Fruit fly (Drosophila melanogaster) whole organism, embryonic: ENCODE results near the gene CG31650.

Experiments used
- Aef1 ChIP-seq: fragments of 200-800 bp; sonication (Bioruptor generic); IDR thresholded peaks from 3 replicates; pipeline ENCODE4 v1.3.6; 2022; ENCODE audit warnings: missing biosample characterization, missing genetic modification characterization
- Atf6 ChIP-seq: fragments of 200-800 bp; sonication (Bioruptor generic); IDR thresholded peaks from 2 replicates; pipeline ENCODE4 v1.3.6; 2022; ENCODE audit warnings: missing biosample characterization, missing genetic modification characterization
- Blimp-1 ChIP-seq: fragments of 200-800 bp; sonication (Bioruptor generic); optimal IDR thresholded peaks from 3 replicates; lab custom pipeline; 2018; ENCODE audit warnings: missing biosample characterization, missing genetic modification characterization, mild to moderate bottlenecking, moderate library complexity, missing genetic modification reagents
- BtbVII ChIP-seq: fragments of 200-800 bp; sonication (Bioruptor generic); optimal IDR thresholded peaks from 3 replicates; lab custom pipeline; 2017; ENCODE audit warnings: missing biosample characterization, mild to moderate bottlenecking, missing genetic modification characterization
- CG15269 ChIP-seq: fragments of 200-800 bp; sonication (Bioruptor generic); optimal IDR thresholded peaks from 2 replicates; lab custom pipeline; 2018; ENCODE audit warnings: missing biosample characterization, mild to moderate bottlenecking, missing genetic modification characterization, moderate library complexity
- CG16863 ChIP-seq: fragments of 200-800 bp; sonication (Bioruptor generic); optimal IDR thresholded peaks from 3 replicates; lab custom pipeline; 2016; ENCODE audit warnings: missing biosample characterization, missing genetic modification characterization
- CG2120 ChIP-seq: fragments of 200-800 bp; sonication (Bioruptor generic); optimal IDR thresholded peaks from 3 replicates; lab custom pipeline; 2016; ENCODE audit warnings: missing biosample characterization, missing genetic modification characterization
- CG2129 ChIP-seq: fragments of 200-800 bp; sonication (Bioruptor generic); IDR thresholded peaks from 2 replicates; pipeline ENCODE4 v1.3.6; 2022; ENCODE audit warnings: missing biosample characterization, missing genetic modification characterization; ENCODE audit not compliant: partially characterized antibody
- CG2202 ChIP-seq: fragments of 200-800 bp; sonication (Bioruptor generic); optimal IDR thresholded peaks from 2 replicates; lab custom pipeline; 2018; ENCODE audit warnings: missing biosample characterization, mild to moderate bottlenecking, missing genetic modification characterization
- CG2712 ChIP-seq: fragments of 200-800 bp; optimal IDR thresholded peaks from 3 replicates; lab custom pipeline; 2019; ENCODE audit warnings: missing biosample characterization, mild to moderate bottlenecking, missing genetic modification characterization, moderate library complexity
- CG6791 ChIP-seq: fragments of 200-800 bp; sonication (Bioruptor generic); IDR thresholded peaks from 3 replicates; pipeline ENCODE4 v1.3.6; 2022; ENCODE audit warnings: missing biosample characterization, missing genetic modification characterization; ENCODE audit not compliant: partially characterized antibody
- CG6813 ChIP-seq: fragments of 200-800 bp; sonication (Bioruptor generic); optimal IDR thresholded peaks from 2 replicates; lab custom pipeline; 2017; ENCODE audit warnings: missing biosample characterization, missing genetic modification characterization, mild to moderate bottlenecking, moderate library complexity, missing genetic modification reagents
- CG7987 ChIP-seq: fragments of 200-800 bp; sonication (Bioruptor generic); optimal IDR thresholded peaks from 2 replicates; lab custom pipeline; 2018; ENCODE audit warnings: missing biosample characterization, mild to moderate bottlenecking, missing genetic modification characterization, moderate library complexity
- CG8765 ChIP-seq: fragments of 200-800 bp; sonication (Bioruptor generic); IDR thresholded peaks from 2 replicates; pipeline ENCODE4 v1.3.6; 2022; ENCODE audit warnings: missing biosample characterization, missing genetic modification characterization
- CHES-1-like ChIP-seq: fragments of 200-800 bp; sonication (Bioruptor generic); optimal IDR thresholded peaks from 2 replicates; lab custom pipeline; 2016; ENCODE audit warnings: missing biosample characterization, missing genetic modification characterization
- D ChIP-seq, 2 experiments: fragments of 200-800 bp in 1 of 2; fragments of >200 bp in 1 of 2; sonication (Bioruptor generic) in 1 of 2; optimal IDR thresholded peaks; 2 replicates in 1 of 2; 3 replicates in 1 of 2; lab custom pipeline; 2017; ENCODE audit warnings: mild to moderate bottlenecking in 1 of 2, missing biosample characterization in 1 of 2, missing genetic modification characterization in 1 of 2, missing genetic modification reagents in 1 of 2
- Dp ChIP-seq: fragments of 200-800 bp; sonication (Bioruptor generic); optimal IDR thresholded peaks from 2 replicates; lab custom pipeline; 2018; ENCODE audit warnings: missing biosample characterization, mild to moderate bottlenecking, missing genetic modification characterization, moderate library complexity
- Elba2 ChIP-seq: fragments of 200-800 bp; sonication (Bioruptor generic); optimal IDR thresholded peaks from 3 replicates; lab custom pipeline; 2016; ENCODE audit warnings: missing biosample characterization, missing genetic modification characterization
- Fer3 ChIP-seq: fragments of 200-800 bp; sonication (Bioruptor generic); optimal IDR thresholded peaks from 2 replicates; lab custom pipeline; 2018; ENCODE audit warnings: missing biosample characterization, mild to moderate bottlenecking, missing genetic modification characterization, moderate library complexity
- Meics ChIP-seq: fragments of 200-800 bp; sonication (Bioruptor generic); optimal IDR thresholded peaks from 2 replicates; lab custom pipeline; 2017; ENCODE audit warnings: missing biosample characterization, mild to moderate bottlenecking, missing genetic modification characterization
- Mrtf ChIP-seq: fragments of 200-800 bp; sonication (Bioruptor generic); IDR thresholded peaks from 3 replicates; pipeline ENCODE4 v1.3.6; 2022; ENCODE audit warnings: missing biosample characterization, missing genetic modification characterization
- NC2β ChIP-seq: fragments of 200-800 bp; sonication (Bioruptor generic); optimal IDR thresholded peaks from 2 replicates; lab custom pipeline; 2016; ENCODE audit warnings: missing biosample characterization, missing genetic modification characterization
- Opbp ChIP-seq: fragments of 200-800 bp; sonication (Bioruptor generic); IDR thresholded peaks from 3 replicates; pipeline ENCODE4 v1.3.6; 2022; ENCODE audit warnings: missing biosample characterization, missing genetic modification characterization; ENCODE audit not compliant: partially characterized antibody
- Optix ChIP-seq: fragments of 200-800 bp; sonication (Bioruptor generic); IDR thresholded peaks from 3 replicates; pipeline ENCODE4 v1.3.6; 2022; ENCODE audit warnings: missing biosample characterization, missing genetic modification characterization
- Pdp1 ChIP-seq, 2 experiments: fragments of 200-800 bp; sonication (Bioruptor generic); optimal IDR thresholded peaks; 3 replicates each; lab custom pipeline; 2016; ENCODE audit warnings: missing biosample characterization in 2 of 2, missing genetic modification characterization in 2 of 2, mild to moderate bottlenecking in 1 of 2, moderate library complexity in 1 of 2
- Ssrp ChIP-seq: fragments of 200-800 bp; sonication (Bioruptor generic); optimal IDR thresholded peaks from 2 replicates; lab custom pipeline; 2018; ENCODE audit warnings: missing biosample characterization, mild to moderate bottlenecking, missing genetic modification characterization, moderate library complexity
- TFAM ChIP-seq: fragments of 200-800 bp; sonication (Bioruptor generic); optimal IDR thresholded peaks from 2 replicates; lab custom pipeline; 2017; ENCODE audit warnings: missing biosample characterization, missing genetic modification characterization, inconsistent platforms
- ara ChIP-seq: fragments of 200-800 bp; sonication (Bioruptor generic); IDR thresholded peaks from 2 replicates; pipeline ENCODE4 v1.3.6; 2022; ENCODE audit warnings: missing biosample characterization, missing genetic modification characterization
- ato ChIP-seq: fragments of 200-800 bp; sonication (Bioruptor generic); IDR thresholded peaks from 2 replicates; pipeline ENCODE4 v1.3.6; 2022; ENCODE audit warnings: missing biosample characterization, missing genetic modification characterization; ENCODE audit not compliant: partially characterized antibody
- bigmax ChIP-seq: fragments of 200-800 bp; sonication (Bioruptor generic); optimal IDR thresholded peaks from 2 replicates; lab custom pipeline; 2018; ENCODE audit warnings: missing biosample characterization, mild to moderate bottlenecking, missing genetic modification characterization
- ci ChIP-seq: fragments of 200-800 bp; sonication (Bioruptor generic); IDR thresholded peaks from 3 replicates; pipeline ENCODE4 v1.3.6; 2022; ENCODE audit warnings: missing biosample characterization, missing genetic modification characterization
- crp ChIP-seq, 2 experiments: fragments of 200-800 bp; sonication (Bioruptor generic); optimal IDR thresholded peaks; 2 replicates in 1 of 2; 3 replicates in 1 of 2; lab custom pipeline; 2017; ENCODE audit warnings: missing biosample characterization in 2 of 2, missing genetic modification characterization in 2 of 2, mild to moderate bottlenecking in 1 of 2, moderate library complexity in 1 of 2
- disco-r ChIP-seq: fragments of 200-800 bp; sonication (Bioruptor generic); optimal IDR thresholded peaks from 2 replicates; lab custom pipeline; 2016; ENCODE audit warnings: missing biosample characterization, missing genetic modification characterization
- emc ChIP-seq: fragments of 200-800 bp; sonication (Bioruptor generic); optimal IDR thresholded peaks from 2 replicates; lab custom pipeline; 2016; ENCODE audit warnings: missing biosample characterization, missing genetic modification characterization
- exex ChIP-seq: fragments of 200-800 bp; sonication (Bioruptor generic); optimal IDR thresholded peaks from 4 replicates; lab custom pipeline; 2018; ENCODE audit warnings: missing biosample characterization, mild to moderate bottlenecking, missing genetic modification characterization, moderate library complexity
- fd3F ChIP-seq: fragments of 200-800 bp; sonication (Bioruptor generic); optimal IDR thresholded peaks from 2 replicates; lab custom pipeline; 2018; ENCODE audit warnings: missing biosample characterization, mild to moderate bottlenecking, missing genetic modification characterization, moderate library complexity
- fu2 ChIP-seq: fragments of 200-800 bp; sonication (Bioruptor generic); optimal IDR thresholded peaks from 2 replicates; lab custom pipeline; 2016; ENCODE audit warnings: missing biosample characterization, missing genetic modification characterization
- hth ChIP-seq: fragments of >200 bp; optimal IDR thresholded peaks from 2 replicates; lab custom pipeline; 2017; ENCODE audit warnings: inconsistent platforms
- luna ChIP-seq: fragments of 200-800 bp; sonication (Bioruptor generic); optimal IDR thresholded peaks from 2 replicates; lab custom pipeline; 2016; ENCODE audit warnings: missing biosample characterization, missing genetic modification characterization
- mirr ChIP-seq: fragments of 200-800 bp; sonication (Bioruptor generic); optimal IDR thresholded peaks from 3 replicates; lab custom pipeline; 2018; ENCODE audit warnings: missing biosample characterization, mild to moderate bottlenecking, missing genetic modification characterization
- org-1 ChIP-seq: fragments of 200-800 bp; sonication (Bioruptor generic); optimal IDR thresholded peaks from 2 replicates; lab custom pipeline; 2017; ENCODE audit warnings: missing biosample characterization, missing genetic modification characterization
- otp ChIP-seq: fragments of 200-800 bp; sonication (Bioruptor generic); IDR thresholded peaks from 3 replicates; pipeline ENCODE4, ENCODE4 v1.3.6; 2022; ENCODE audit warnings: missing biosample characterization, missing genetic modification characterization
- pfk ChIP-seq: fragments of 200-800 bp; sonication (Bioruptor generic); optimal IDR thresholded peaks from 2 replicates; lab custom pipeline; 2018; ENCODE audit warnings: missing biosample characterization, mild to moderate bottlenecking, missing genetic modification characterization, moderate library complexity
- pho ChIP-seq: fragments of 200-800 bp; sonication (Bioruptor generic); optimal IDR thresholded peaks from 2 replicates; lab custom pipeline; 2016; ENCODE audit warnings: missing biosample characterization, missing genetic modification characterization
- tna ChIP-seq: fragments of 200-800 bp; sonication (Bioruptor generic); IDR thresholded peaks from 2 replicates; pipeline ENCODE4 v1.3.6; 2022; ENCODE audit warnings: missing biosample characterization, missing genetic modification characterization; ENCODE audit not compliant: partially characterized antibody
- ttk ChIP-seq: fragments of 200-800 bp; sonication (Bioruptor generic); IDR thresholded peaks from 2 replicates; pipeline ENCODE4 v2.1.2; 2022; ENCODE audit warnings: missing biosample characterization, missing genetic modification characterization
- vvl ChIP-seq: fragments of 200-800 bp; sonication (Bioruptor generic); IDR thresholded peaks from 2 replicates; pipeline ENCODE4 v1.3.6; 2022; ENCODE audit warnings: missing biosample characterization, missing genetic modification characterization
- zfh2 ChIP-seq: fragments of 200-800 bp; sonication (Bioruptor generic); optimal IDR thresholded peaks from 2 replicates; lab custom pipeline; 2016; ENCODE audit warnings: missing biosample characterization, missing genetic modification characterization

CG31650 gene

dm6 chr2L:5070797-5071579, 26.5 kb upstream of the CG31650 start, which contains the start of gene RpL37A (continued):
- no peak for TF ChIP-seq tna
- TF ChIP-seq pho (GFP tag; lab: Kevin White, UChicago): peak; percentile 83
- TF ChIP-seq hth (lab: Kevin White, UChicago): no peak
- peak; percentile 87 for TF ChIP-seq CG6813 (GFP tag; lab: Kevin White, UChicago)
- TF ChIP-seq D (optimal IDR thresholded peaks at IDR 0.05; lab: Kevin White, UChicago): no peak
- peak; percentile 78 for TF ChIP-seq D (GFP tag; optimal IDR thresholded peaks at IDR 0.05; lab: Kevin White, UChicago)
- no peak for TF ChIP-seq ato (GFP tag; lab: Robert Waterston, UW)
- TF ChIP-seq emc (GFP tag; lab: Kevin White, UChicago): peak; percentile 86
- peak; percentile 90 for TF ChIP-seq vvl (GFP tag; lab: Robert Waterston, UW)
- peak; percentile 73 for TF ChIP-seq ara (GFP tag; lab: Robert Waterston, UW)
- peak; percentile 96 for TF ChIP-seq ci
- peak; percentile 76 for TF ChIP-seq Optix
- no peak for TF ChIP-seq CG2129 (GFP tag; lab: Robert Waterston, UW)
- TF ChIP-seq luna (GFP tag; lab: Kevin White, UChicago): peak; percentile 85
- peak; percentile 29 for TF ChIP-seq zfh2
- peak; percentile 96 for TF ChIP-seq CG7987
- TF ChIP-seq exex (tag; lab: Kevin White, UChicago): peak; percentile 54
- TF ChIP-seq Dp (GFP tag; lab: Kevin White, UChicago): peak; percentile 54
- peak; percentile 81 for TF ChIP-seq CG2712 (tag; lab: Kevin White, UChicago)
- TF ChIP-seq crp (GFP tag; optimal IDR thresholded peaks at IDR 0.05; lab: Kevin White, UChicago): peak in 1 of 2 experiments; percentile 54
- peak; percentile 72 for TF ChIP-seq disco-r
- TF ChIP-seq CG8765 (GFP tag; lab: Robert Waterston, UW): no peak
- TF ChIP-seq Blimp-1 (GFP tag; lab: Kevin White, UChicago): no peak
- TF ChIP-seq ttk (GFP tag; lab: Robert Waterston, UW): peak; percentile 57
- peak; percentile 30; the same call in 1 of the 3 replicates for TF ChIP-seq Mrtf
- peak; percentile 86 for TF ChIP-seq otp (GFP tag; lab: Robert Waterston, UW)
- peak; percentile 91 for TF ChIP-seq Meics
- peak; percentile 48; the same call in 1 of the 3 replicates for TF ChIP-seq Opbp (GFP tag; lab: Robert Waterston, UW)
- peak; percentile 61 for TF ChIP-seq org-1 (GFP tag; lab: Kevin White, UChicago)
- TF ChIP-seq Ssrp (tag; lab: Kevin White, UChicago): peak; percentile 55
- TF ChIP-seq CG16863 (GFP tag; lab: Kevin White, UChicago): peak; percentile 62
- TF ChIP-seq mirr (GFP tag; lab: Kevin White, UChicago): peak; percentile 75
- peak; percentile 80 for TF ChIP-seq bigmax
- peak; percentile 68 for TF ChIP-seq TFAM
- peak; percentile 53 for TF ChIP-seq CG2120 (GFP tag; lab: Kevin White, UChicago)
- 0 out of 3 replicates have a peak, but pooled peaks have one; percentile 11 for TF ChIP-seq CG6791
- peak; percentile 79 for TF ChIP-seq Fer3 (tag; lab: Kevin White, UChicago)
- TF ChIP-seq CG2202 (tag; lab: Kevin White, UChicago): peak; percentile 59
- TF ChIP-seq Elba2 (GFP tag; lab: Kevin White, UChicago): no peak
- peak; percentile 57 for TF ChIP-seq CG15269
- no peak; the same call in 2 of the 3 replicates for TF ChIP-seq Aef1 (GFP tag; lab: Robert Waterston, UW)
- peak; percentile 75 for TF ChIP-seq pfk (GFP tag; lab: Kevin White, UChicago)
- TF ChIP-seq Atf6 (GFP tag; lab: Robert Waterston, UW): peak; percentile 78
- TF ChIP-seq BtbVII (GFP tag; lab: Kevin White, UChicago): peak; percentile 78
- peak; percentile 62 for TF ChIP-seq fu2 (GFP tag; lab: Kevin White, UChicago)
- TF ChIP-seq fd3F: peak; percentile 55
- TF ChIP-seq NC2β (GFP tag; lab: Kevin White, UChicago): peak; percentile 94
- peak; percentile 60 to 85 for TF ChIP-seq Pdp1 (GFP tag; optimal IDR thresholded peaks at IDR 0.05; lab: Kevin White, UChicago)
- TF ChIP-seq CHES-1-like (GFP tag; lab: Kevin White, UChicago): peak; percentile 76
